Fruit fly (Drosophila melanogaster) Kc167 (cell line): ENCODE measurements around the gene puc.

Experiments
- Myc ChIP-seq: fragments of >200 bp; optimal IDR thresholded peaks from 2 replicates; lab custom pipeline; 2017; ENCODE audit warnings: missing external identifiers
- Sin3A ChIP-seq: fragments of >200 bp; optimal IDR thresholded peaks from 2 replicates; lab custom pipeline; 2018; ENCODE audit warnings: missing external identifiers
- h ChIP-seq: fragments of >200 bp; optimal IDR thresholded peaks from 3 replicates; lab custom pipeline; 2018; ENCODE audit warnings: missing external identifiers
- insv ChIP-seq: fragments of >200 bp; optimal IDR thresholded peaks from 3 replicates; lab custom pipeline; 2018; ENCODE audit warnings: missing external identifiers
- psq ChIP-seq: fragments of >200 bp; optimal IDR thresholded peaks from 2 replicates; lab custom pipeline; 2017; ENCODE audit warnings: missing external identifiers
- ttk ChIP-seq: sonication (Bioruptor generic); optimal IDR thresholded peaks from 2 replicates; lab custom pipeline; 2017; ENCODE audit warnings: missing external identifiers

DNA sequence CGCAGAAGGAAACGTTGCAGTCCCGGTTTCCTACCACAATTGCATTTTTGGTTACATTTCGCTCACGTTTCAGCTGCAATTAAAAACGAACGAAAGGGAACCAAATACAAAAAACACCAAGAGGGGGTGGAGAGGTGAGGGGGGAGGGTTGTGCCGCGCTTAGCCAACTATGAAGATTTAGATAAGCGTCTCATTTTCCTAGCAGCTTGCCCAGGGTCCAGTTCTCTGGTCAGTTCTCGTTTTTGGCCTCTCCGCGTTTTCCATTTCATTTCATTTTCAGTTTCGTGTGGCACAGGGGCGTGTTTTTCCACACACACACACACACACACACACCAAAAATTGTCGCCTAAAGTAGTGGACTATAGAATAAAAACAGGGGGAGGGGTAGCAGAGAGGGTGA lies 33.0 kb downstream of the puc start:
- TF ChIP-seq psq (lab: Kevin White, UChicago) (no peak), Sin3A (lab: Kevin White, UChicago) (no peak), insv (no peak), h (no peak), Myc (lab: Kevin White, UChicago) (no peak), ttk (lab: Kevin White, UChicago) (no peak)
